Worm (Caenorhabditis elegans): ENCODE results near the gene T06C12.11.
"Not testable (repeated sequence)": the region's sequence is repeated elsewhere in the genome, so short reads cannot be mapped to it uniquely, and the experiment has no call there.

The T06C12.11 gene

ce11 chrV:15924307-15924706 lies 31.5 kb downstream of the T06C12.11 start, which contains the start of gene nhr-108:
Gene nhr-108, minus strand, starts transcription at chrV:15924472.
- TF ChIP-seq aly-2 (tag; optimal IDR thresholded peaks at IDR 0.05): no peak
- no peak for TF ChIP-seq egl-27 (tag; optimal IDR thresholded peaks at IDR 0.05)
- TF ChIP-seq unc-62 (GFP tag; optimal IDR thresholded peaks at IDR 0.05): no peak
- TF ChIP-seq nhr-11 (tag; optimal IDR thresholded peaks at IDR 0.05): no peak
- TF ChIP-seq snpc-4 (tag; optimal IDR thresholded peaks at IDR 0.05): no peak
- no peak for TF ChIP-seq sma-9 (GFP tag; optimal IDR thresholded peaks at IDR 0.05)
- no peak for TF ChIP-seq sma-9 (tag; optimal IDR thresholded peaks at IDR 0.05)
- no peak for TF ChIP-seq ceh-82 (tag; optimal IDR thresholded peaks at IDR 0.05)
- TF ChIP-seq gmeb-1 (tag; optimal IDR thresholded peaks at IDR 0.05): no peak

DNA sequence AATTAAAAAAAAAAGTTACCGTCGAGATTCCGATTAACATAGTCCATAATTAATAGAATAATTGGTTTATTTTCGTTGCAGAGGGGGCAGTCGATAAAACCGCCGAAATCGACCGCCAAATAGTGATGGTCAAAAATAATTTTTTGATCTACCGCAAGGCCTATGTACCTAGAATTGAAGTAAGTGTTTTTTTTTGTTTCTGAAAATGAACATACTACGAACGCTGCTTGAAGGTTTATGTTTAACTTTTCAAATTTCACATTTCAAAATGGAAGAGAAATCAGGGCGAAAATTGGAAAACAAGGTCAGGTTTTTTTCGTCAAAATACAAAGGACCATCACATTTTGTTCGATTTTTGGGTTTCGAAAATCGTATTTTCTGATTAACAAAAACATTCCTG lies 35.5 kb downstream of the T06C12.11 start, which contains the start of gene pzf-1:
pzf-1 (minus strand) TSS at position 101 of the 400 bp plus-strand sequence.
- TF ChIP-seq alr-1 (tag; optimal IDR thresholded peaks at IDR 0.05) (no peak), ama-1 (optimal IDR thresholded peaks at IDR 0.05) (no peak), unc-39 (tag; optimal IDR thresholded peaks at IDR 0.05) (no peak), peb-1 (tag; optimal IDR thresholded peaks at IDR 0.05) (no peak), nhr-21 (tag; optimal IDR thresholded peaks at IDR 0.05) (no peak), nhr-237 (tag; optimal IDR thresholded peaks at IDR 0.05) (no peak), skn-1 (tag; optimal IDR thresholded peaks at IDR 0.05) (no peak), egl-27 (tag; optimal IDR thresholded peaks at IDR 0.05) (no peak)

DNA sequence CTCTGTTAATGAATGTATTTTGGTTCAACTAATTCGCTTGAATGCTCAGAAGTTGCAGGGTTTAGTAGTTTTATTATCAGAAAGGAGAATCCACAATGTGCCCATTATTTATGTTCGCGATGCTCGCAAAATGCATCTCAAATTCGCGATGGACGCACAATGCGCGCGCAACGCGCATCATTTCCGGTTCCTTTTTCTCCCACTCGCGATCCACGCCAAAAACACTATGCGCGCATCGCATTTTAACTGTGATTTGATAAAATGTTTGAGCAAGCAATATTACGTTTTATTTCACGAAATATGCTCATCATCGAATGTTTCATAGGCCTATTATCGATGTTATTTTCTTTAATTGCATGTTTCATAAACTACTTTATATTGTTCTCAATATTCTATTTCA lies 37.1 kb downstream of the T06C12.11 start, which contains the start of gene srbc-77:
srbc-77 (plus strand) TSS at position 301 of the 400 bp plus-strand sequence.
- not testable (repeated sequence) for TF ChIP-seq ztf-11 (tag; optimal IDR thresholded peaks at IDR 0.05); zag-1 (tag; optimal IDR thresholded peaks at IDR 0.05); blmp-1 (tag; optimal IDR thresholded peaks at IDR 0.05; ENCODE audit: insufficient read depth)

- TF ChIP-seq R02D3.7 (tag; optimal IDR thresholded peaks at IDR 0.05): no peak
- no peak for TF ChIP-seq nhr-10 (tag; optimal IDR thresholded peaks at IDR 0.05)
- TF ChIP-seq ztf-4 (tag; optimal IDR thresholded peaks at IDR 0.05): no peak
- TF ChIP-seq skn-1 (tag; optimal IDR thresholded peaks at IDR 0.05): no peak
- no peak for TF ChIP-seq nhr-12 (tag; optimal IDR thresholded peaks at IDR 0.05)
Observed at ce11 chrV:15932390-15932789, 39.6 kb downstream of the T06C12.11 start, which contains the start of gene srw-26. Gene srw-26, minus strand, starts transcription at chrV:15932490.

DNA sequence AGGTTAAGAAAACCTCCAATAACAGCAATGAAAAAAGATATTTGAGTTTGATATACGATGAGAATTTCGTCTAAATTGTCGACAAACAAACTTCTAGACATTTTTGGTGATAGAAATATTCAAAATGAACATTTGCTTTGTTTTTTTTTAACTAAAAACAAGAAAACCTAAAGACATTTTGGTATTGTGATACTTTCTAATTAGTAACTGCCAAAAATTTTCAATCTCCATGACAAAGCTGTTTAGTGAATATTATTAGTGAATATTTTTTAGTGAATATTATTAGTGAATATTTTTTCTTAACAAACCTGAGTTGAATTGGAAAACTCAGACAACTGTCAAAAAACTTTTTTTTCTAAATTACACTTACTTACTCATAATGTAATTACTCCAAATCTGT lies 47.5 kb downstream of the T06C12.11 start, which contains the start of gene srw-55:
srw-55 (minus strand) TSS at position 101 of the 400 bp plus-strand sequence.
- TF ChIP-seq nhr-12 (tag; optimal IDR thresholded peaks at IDR 0.05): no peak
- no peak for TF ChIP-seq snpc-4 (tag; optimal IDR thresholded peaks at IDR 0.05)
- no peak for TF ChIP-seq lin-39 (tag; optimal IDR thresholded peaks at IDR 0.05)
- TF ChIP-seq mbf-1 (tag; optimal IDR thresholded peaks at IDR 0.05): no peak
- TF ChIP-seq sma-9 (GFP tag; optimal IDR thresholded peaks at IDR 0.05): no peak
- no peak for TF ChIP-seq sma-9 (tag; optimal IDR thresholded peaks at IDR 0.05)
- no peak for TF ChIP-seq fos-1 (tag; optimal IDR thresholded peaks at IDR 0.05)

ce11 chrV:15943125-15943524 lies 50.3 kb downstream of the T06C12.11 start, which contains the start of gene srw-53:
Gene srw-53, plus strand, starts transcription at chrV:15943425.
- no peak for TF ChIP-seq lin-13 (GFP tag; optimal IDR thresholded peaks at IDR 0.05)
- no peak for TF ChIP-seq unc-62 (GFP tag; optimal IDR thresholded peaks at IDR 0.05)
- TF ChIP-seq nhr-10 (tag; optimal IDR thresholded peaks at IDR 0.05): no peak
- no peak for TF ChIP-seq nhr-129 (tag; optimal IDR thresholded peaks at IDR 0.05)
- TF ChIP-seq fos-1 (tag; optimal IDR thresholded peaks at IDR 0.05): no peak
- TF ChIP-seq ceh-16 (tag; optimal IDR thresholded peaks at IDR 0.05): no peak
